Worm (Caenorhabditis elegans) whole organism, L1 larva: ENCODE data around the gene K01G5.8.

Source experiments
- C16A3.4 ChIP-seq: fragments of 150-350 bp; optimal IDR thresholded peaks from 2 replicates; lab custom pipeline; 2014; ENCODE audit warnings: missing biosample characterization, missing genetic modification characterization
- C34B4.2 ChIP-seq: sonication (generic microtip); optimal IDR thresholded peaks from 2 replicates; lab custom pipeline; 2017; ENCODE audit warnings: mild to moderate bottlenecking, missing genetic modification characterization, missing compliant biosample characterization
- aha-1 ChIP-seq: fragments of 150-350 bp; optimal IDR thresholded peaks from 2 replicates; lab custom pipeline; 2014; ENCODE audit warnings: missing biosample characterization, missing genetic modification characterization
- aly-2 ChIP-seq: fragments of 150-350 bp; optimal IDR thresholded peaks from 2 replicates; lab custom pipeline; 2014; ENCODE audit warnings: missing biosample characterization, missing genetic modification characterization
- ama-1 ChIP-seq: fragments of 150-350 bp; optimal IDR thresholded peaks from 2 replicates; lab custom pipeline; 2014
- blmp-1 ChIP-seq: fragments of 150-350 bp; optimal IDR thresholded peaks from 2 replicates; lab custom pipeline; 2014; ENCODE audit warnings: missing biosample characterization, missing genetic modification characterization
- ceh-82 ChIP-seq, 3 experiments: fragments of 150-350 bp in 1 of 3; sonication (generic microtip) in 2 of 3; optimal IDR thresholded peaks; 2 replicates each; lab custom pipeline; 2014 to 2017; ENCODE audit warnings: missing biosample characterization in 3 of 3, missing genetic modification characterization in 3 of 3
- ceh-90 ChIP-seq: sonication (generic microtip); optimal IDR thresholded peaks from 2 replicates; lab custom pipeline; 2016; ENCODE audit warnings: missing genetic modification characterization, missing compliant biosample characterization
- efl-1 ChIP-seq, 4 experiments: fragments of 150-350 bp; optimal IDR thresholded peaks in 3 of 4; peaks in 1 of 4; 1 replicate in 1 of 4; 2 replicates in 3 of 4; lab custom pipeline; 2014; ENCODE audit warnings: missing biosample characterization in 2 of 4, missing genetic modification characterization in 2 of 4, missing genetic modification reagents in 2 of 4
- egl-13 ChIP-seq: sonication (generic microtip); optimal IDR thresholded peaks from 2 replicates; lab custom pipeline; 2016; ENCODE audit warnings: missing genotype, missing genetic modification reagents, missing genetic modification characterization, missing compliant biosample characterization
- elt-2 ChIP-seq: sonication (generic microtip); optimal IDR thresholded peaks from 2 replicates; lab custom pipeline; 2016; ENCODE audit warnings: missing genetic modification characterization, mild to moderate bottlenecking, inconsistent platforms, missing compliant biosample characterization, missing genetic modification reagents
- elt-3 ChIP-seq, 6 experiments: fragments of 150-350 bp in 1 of 6; sonication (generic microtip); optimal IDR thresholded peaks; 2 replicates each; lab custom pipeline; 2017 to 2018; ENCODE audit warnings: missing biosample characterization in 6 of 6, missing genetic modification characterization in 6 of 6, inconsistent platforms in 1 of 6
- hlh-4 ChIP-seq: sonication (generic microtip); optimal IDR thresholded peaks from 2 replicates; lab custom pipeline; 2016; ENCODE audit warnings: mild to moderate bottlenecking, missing genetic modification characterization, missing compliant biosample characterization
- hpl-2 ChIP-seq: fragments of 150-350 bp; optimal IDR thresholded peaks from 2 replicates; lab custom pipeline; 2014; ENCODE audit warnings: missing biosample characterization, missing genetic modification reagents, missing genetic modification characterization
- jun-1 ChIP-seq: fragments of 150-350 bp; optimal IDR thresholded peaks from 2 replicates; lab custom pipeline; 2014; ENCODE audit warnings: missing biosample characterization, missing genetic modification reagents, missing genetic modification characterization
- lin-14 ChIP-seq: fragments of 200-800 bp; sonication (Bioruptor generic); optimal IDR thresholded peaks from 2 replicates; lab custom pipeline; 2018; ENCODE audit warnings: mild to moderate bottlenecking, missing genetic modification characterization, moderate library complexity, missing compliant biosample characterization
- lin-35 ChIP-seq, 2 experiments: fragments of 150-350 bp; optimal IDR thresholded peaks; 2 replicates each; lab custom pipeline; 2014; ENCODE audit warnings: missing biosample characterization in 2 of 2, missing genetic modification characterization in 2 of 2, missing genetic modification reagents in 2 of 2
- lir-3 ChIP-seq: sonication (generic microtip); optimal IDR thresholded peaks from 2 replicates; lab custom pipeline; 2016; ENCODE audit warnings: mild to moderate bottlenecking, missing genetic modification characterization, moderate library complexity, missing compliant biosample characterization; ENCODE audit not compliant: poor library complexity
- lsy-2 ChIP-seq, 2 experiments: fragments of 150-350 bp; optimal IDR thresholded peaks; 2 replicates each; lab custom pipeline; 2014; ENCODE audit warnings: missing biosample characterization in 2 of 2, missing genetic modification characterization in 2 of 2
- mab-9 ChIP-seq: fragments of 200-800 bp; sonication (Bioruptor generic); IDR thresholded peaks from 2 replicates; pipeline ENCODE4 v1.3.6; 2022; ENCODE audit warnings: missing genetic modification reagents, missing genetic modification characterization, missing compliant biosample characterization
- mdl-1 ChIP-seq, 2 experiments: fragments of 150-350 bp; optimal IDR thresholded peaks; 2 replicates each; lab custom pipeline; 2014 to 2017; ENCODE audit warnings: missing biosample characterization in 2 of 2, missing genetic modification characterization in 2 of 2, inconsistent platforms in 1 of 2
- mef-2 ChIP-seq: fragments of 150-350 bp; optimal IDR thresholded peaks from 2 replicates; lab custom pipeline; 2014; ENCODE audit warnings: missing biosample characterization, missing genetic modification characterization
- mep-1 ChIP-seq: fragments of 150-350 bp; optimal IDR thresholded peaks from 2 replicates; lab custom pipeline; 2014; ENCODE audit warnings: missing biosample characterization, missing genetic modification characterization
- nhr-12 ChIP-seq: sonication (generic microtip); optimal IDR thresholded peaks from 2 replicates; lab custom pipeline; 2017; ENCODE audit warnings: missing biosample characterization, missing genetic modification characterization
- nhr-19 ChIP-seq: fragments of 200-800 bp; sonication (Bioruptor generic); conservative IDR thresholded peaks from 2 replicates; pipeline ENCODE4 v1.3.6; 2022; ENCODE audit warnings: missing genetic modification characterization, missing compliant biosample characterization
- nhr-20 ChIP-seq: sonication (generic microtip); optimal IDR thresholded peaks from 2 replicates; lab custom pipeline; 2016; ENCODE audit warnings: mild to moderate bottlenecking, missing genetic modification characterization, missing compliant biosample characterization
- nhr-71 ChIP-seq: sonication (generic microtip); optimal IDR thresholded peaks from 2 replicates; lab custom pipeline; 2016; ENCODE audit warnings: mild to moderate bottlenecking, missing genetic modification characterization, moderate library complexity, missing compliant biosample characterization
- nhr-76 ChIP-seq: sonication (generic microtip); optimal IDR thresholded peaks from 2 replicates; lab custom pipeline; 2017; ENCODE audit warnings: missing biosample characterization, missing genetic modification characterization
- nhr-77 ChIP-seq: fragments of 150-350 bp; optimal IDR thresholded peaks from 2 replicates; lab custom pipeline; 2014; ENCODE audit warnings: missing biosample characterization, missing genetic modification characterization
- nhr-84 ChIP-seq: sonication (generic microtip); optimal IDR thresholded peaks from 2 replicates; lab custom pipeline; 2017; ENCODE audit warnings: missing biosample characterization, missing genetic modification characterization
- nhr-85 ChIP-seq: sonication (generic microtip); peaks from one replicate; lab custom pipeline; 2016; ENCODE audit warnings: missing genetic modification characterization, inconsistent platforms, missing compliant biosample characterization
- nhr-90 ChIP-seq: sonication (generic microtip); optimal IDR thresholded peaks from 2 replicates; lab custom pipeline; 2016; ENCODE audit warnings: mild to moderate bottlenecking, missing genetic modification characterization, missing compliant biosample characterization; ENCODE audit not compliant: poor library complexity
- pax-3 ChIP-seq: fragments of 200-800 bp; sonication (Bioruptor generic); optimal IDR thresholded peaks from 2 replicates; lab custom pipeline; 2018; ENCODE audit warnings: mild to moderate bottlenecking, missing genetic modification characterization, moderate library complexity, missing compliant biosample characterization
- snpc-4 ChIP-seq: fragments of 150-350 bp; optimal IDR thresholded peaks from 2 replicates; lab custom pipeline; 2014; ENCODE audit warnings: missing biosample characterization, missing genetic modification characterization
- snu-23 ChIP-seq: sonication (generic microtip); optimal IDR thresholded peaks from 2 replicates; lab custom pipeline; 2016; ENCODE audit warnings: missing genetic modification characterization, missing compliant biosample characterization
- sox-4 ChIP-seq: sonication (generic microtip); optimal IDR thresholded peaks from 2 replicates; lab custom pipeline; 2016; ENCODE audit warnings: missing genetic modification characterization, missing compliant biosample characterization
- swsn-7 ChIP-seq: sonication (generic microtip); optimal IDR thresholded peaks from 2 replicates; lab custom pipeline; 2016; ENCODE audit warnings: missing genetic modification characterization, missing compliant biosample characterization
- tbx-2 ChIP-seq: sonication (generic microtip); optimal IDR thresholded peaks from 2 replicates; lab custom pipeline; 2016; ENCODE audit warnings: missing genetic modification characterization, missing compliant biosample characterization
- tlp-1 ChIP-seq: fragments of 150-350 bp; optimal IDR thresholded peaks from 2 replicates; lab custom pipeline; 2014; ENCODE audit warnings: missing biosample characterization, missing genetic modification characterization
- unc-130 ChIP-seq: fragments of 150-350 bp; optimal IDR thresholded peaks from 2 replicates; lab custom pipeline; 2017; ENCODE audit warnings: missing biosample characterization, missing genetic modification characterization, inconsistent platforms
- unc-30 ChIP-seq: sonication (generic microtip); optimal IDR thresholded peaks from 2 replicates; lab custom pipeline; 2017; ENCODE audit warnings: missing biosample characterization, missing genetic modification characterization
- vab-15 ChIP-seq: sonication (generic microtip); optimal IDR thresholded peaks from 2 replicates; lab custom pipeline; 2017; ENCODE audit warnings: missing genotype, mild to moderate bottlenecking, missing genetic modification characterization, missing compliant biosample characterization
- xbp-1 ChIP-seq: sonication (generic microtip); optimal IDR thresholded peaks from 2 replicates; lab custom pipeline; 2016; ENCODE audit warnings: missing genetic modification characterization, missing compliant biosample characterization

K01G5.8 gene

ce11 chrIII:10719057-10719456 lies 21.5 kb downstream of the K01G5.8 start:
- TF ChIP-seq elt-3 (tag; optimal IDR thresholded peaks at IDR 0.05; lab: Kevin White, UChicago) (peak in 3 of 6 experiments; percentile 60 to 90 (median 80)), lin-14 (peak; percentile 30), lir-3 (peak; percentile 47), nhr-71 (tag; lab: Kevin White, UChicago) (peak; percentile 44), hpl-2 (GFP tag; lab: Kevin White, UChicago) (no peak), unc-30 (tag; lab: Kevin White, UChicago) (no peak), tlp-1 (tag; lab: Kevin White, UChicago) (no peak), C16A3.4 (tag; lab: Kevin White, UChicago) (peak; percentile 17), unc-130 (tag; lab: Kevin White, UChicago) (no peak), nhr-76 (no peak), mef-2 (tag; lab: Kevin White, UChicago) (no peak), nhr-77 (tag; lab: Kevin White, UChicago) (no peak), lin-35 (GFP tag; optimal IDR thresholded peaks at IDR 0.05; lab: Kevin White, UChicago) (peak in 1 of 2 experiments; percentile 65), aha-1 (no peak), ceh-82 (tag; optimal IDR thresholded peaks at IDR 0.05; lab: Kevin White, UChicago) (no peak), nhr-90 (tag; lab: Kevin White, UChicago) (peak; percentile 52), mdl-1 (tag; optimal IDR thresholded peaks at IDR 0.05; lab: Kevin White, UChicago) (peak in 1 of 2 experiments; percentile 50), blmp-1 (tag; lab: Kevin White, UChicago) (peak; percentile 26), sox-4 (no peak), nhr-20 (tag; lab: Kevin White, UChicago) (peak; percentile 71), xbp-1 (no peak), nhr-12 (tag; lab: Kevin White, UChicago) (no peak), mab-9 (no peak), swsn-7 (tag; lab: Kevin White, UChicago) (peak; percentile 7), snu-23 (GFP tag; lab: Kevin White, UChicago) (peak; percentile 32), nhr-19 (peak; percentile 42; the same call in 1 of the 2 replicates), aly-2 (tag; lab: Kevin White, UChicago) (no peak), hlh-4 (tag; lab: Kevin White, UChicago) (no peak), mep-1 (tag; lab: Kevin White, UChicago) (peak; percentile 35), nhr-84 (no peak), tbx-2 (tag; lab: Kevin White, UChicago) (peak; percentile 24), egl-13 (no peak), snpc-4 (tag; lab: Kevin White, UChicago) (no peak), lsy-2 (tag; optimal IDR thresholded peaks at IDR 0.05; lab: Kevin White, UChicago) (peak in 1 of 2 experiments; percentile 19), ceh-90 (tag; lab: Kevin White, UChicago) (peak; percentile 17), elt-2 (tag; lab: Kevin White, UChicago) (peak; percentile 44), pax-3 (no peak), efl-1 (optimal IDR thresholded peaks at IDR 0.05; lab: Kevin White, UChicago) (no peak), efl-1 (GFP tag; optimal IDR thresholded peaks at IDR 0.05 in 1 of 2; lab: Kevin White, UChicago) (peak in 1 of 2 experiments; percentile 78), nhr-85 (tag; lab: Kevin White, UChicago) (peak; percentile 56)

- TF ChIP-seq hlh-4 (tag; lab: Kevin White, UChicago) = no peak
- no peak for TF ChIP-seq C34B4.2 (tag; lab: Kevin White, UChicago)
- peak; percentile 9 for TF ChIP-seq ama-1 (lab: Kevin White, UChicago)
- TF ChIP-seq vab-15 (tag; lab: Kevin White, UChicago) = no peak
- peak; percentile 71 for TF ChIP-seq nhr-85 (tag; lab: Kevin White, UChicago)
- TF ChIP-seq jun-1 = no peak
Observed at ce11 chrIII:10718078-10718477, 22.5 kb downstream of the K01G5.8 start.
